Worm (Caenorhabditis elegans): ENCODE measurements around the gene F55A11.7.

DNA sequence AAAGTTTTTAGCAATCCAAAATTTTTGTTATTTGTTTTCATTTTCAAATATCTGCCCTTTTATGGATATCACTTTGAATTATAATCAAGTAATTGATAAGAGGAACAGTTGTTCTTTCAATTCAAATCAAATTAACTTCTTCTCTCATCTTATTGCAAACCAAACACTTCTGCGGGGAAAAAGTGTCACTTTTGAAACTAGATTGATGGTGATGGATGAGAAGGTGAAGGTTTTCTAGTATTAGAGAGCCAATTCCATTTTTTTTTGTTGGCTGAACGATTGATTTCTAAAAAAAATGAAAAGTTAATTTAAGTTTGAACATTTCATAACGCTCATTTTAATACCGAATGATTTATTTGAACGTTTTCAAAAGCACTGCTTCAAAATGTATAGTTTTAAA, 7.4 kb downstream of the F55A11.7 start:
- TF ChIP-seq ama-1 (optimal IDR thresholded peaks at IDR 0.05) (no peak), F13H6.1 (tag; optimal IDR thresholded peaks at IDR 0.05) (no peak), alr-1 (tag; optimal IDR thresholded peaks at IDR 0.05) (no peak), ZK546.5 (tag; optimal IDR thresholded peaks at IDR 0.05) (no peak)

Measured in whole organism, L2 larva.